Worm (Caenorhabditis elegans) whole organism, L3 larva: Measurements from ENCODE around the gene nhr-159.

Source experiments
- R02D3.7 ChIP-seq: fragments of 150-350 bp; optimal IDR thresholded peaks from 2 replicates; lab custom pipeline; 2014; ENCODE audit warnings: missing biosample characterization, missing genetic modification characterization
- ZK546.5 ChIP-seq: sonication (generic microtip); optimal IDR thresholded peaks from 2 replicates; lab custom pipeline; 2017; ENCODE audit warnings: missing biosample characterization, missing genetic modification characterization
- ama-1 ChIP-seq: fragments of 150-350 bp; optimal IDR thresholded peaks from 2 replicates; lab custom pipeline; 2018
- ceh-16 ChIP-seq: sonication (generic microtip); optimal IDR thresholded peaks from 2 replicates; lab custom pipeline; 2017; ENCODE audit warnings: missing biosample characterization, missing genetic modification characterization
- ceh-28 ChIP-seq: fragments of 150-350 bp; optimal IDR thresholded peaks from 2 replicates; lab custom pipeline; 2014; ENCODE audit warnings: missing biosample characterization, missing genetic modification reagents, missing genetic modification characterization
- ceh-82 ChIP-seq: fragments of 150-350 bp; optimal IDR thresholded peaks from 2 replicates; lab custom pipeline; 2014; ENCODE audit warnings: missing biosample characterization, missing genetic modification characterization
- daf-12 ChIP-seq: fragments of 150-350 bp; optimal IDR thresholded peaks from 2 replicates; lab custom pipeline; 2014; ENCODE audit warnings: missing biosample characterization, missing genetic modification reagents, missing genetic modification characterization
- egl-27 ChIP-seq: sonication (generic microtip); optimal IDR thresholded peaks from 4 replicates; lab custom pipeline; 2017; ENCODE audit warnings: missing biosample characterization, missing genetic modification reagents, missing genetic modification characterization
- egl-5 ChIP-seq: fragments of 150-350 bp; optimal IDR thresholded peaks from 2 replicates; lab custom pipeline; 2017; ENCODE audit warnings: missing biosample characterization, missing genetic modification reagents, missing genetic modification characterization, inconsistent platforms
- elt-1 ChIP-seq: fragments of 150-350 bp; optimal IDR thresholded peaks from 2 replicates; lab custom pipeline; 2014; ENCODE audit warnings: missing biosample characterization, missing genetic modification characterization
- elt-2 ChIP-seq: sonication (generic microtip); optimal IDR thresholded peaks from 2 replicates; lab custom pipeline; 2016; ENCODE audit warnings: missing genetic modification reagents, mild to moderate bottlenecking, missing genetic modification characterization, missing compliant biosample characterization
- elt-3 ChIP-seq, 3 experiments: fragments of 150-350 bp in 1 of 3; sonication (generic microtip) in 2 of 3; optimal IDR thresholded peaks; 2 replicates in 2 of 3; 4 replicates in 1 of 3; lab custom pipeline; 2014 to 2017; ENCODE audit warnings: missing biosample characterization in 3 of 3, missing genetic modification characterization in 3 of 3
- eor-1 ChIP-seq, 2 experiments: fragments of 150-350 bp; optimal IDR thresholded peaks; 2 replicates each; lab custom pipeline; 2014 to 2018; ENCODE audit warnings: missing biosample characterization in 2 of 2, missing genetic modification characterization in 2 of 2
- jun-1 ChIP-seq: fragments of 150-350 bp; optimal IDR thresholded peaks from 2 replicates; lab custom pipeline; 2014; ENCODE audit warnings: missing biosample characterization, missing genetic modification reagents, missing genetic modification characterization
- mml-1 ChIP-seq: fragments of 150-350 bp; sonication (generic microtip); optimal IDR thresholded peaks from 3 replicates; lab custom pipeline; 2014; ENCODE audit warnings: missing biosample characterization, missing genetic modification characterization
- nfya-1 ChIP-seq: sonication (generic microtip); optimal IDR thresholded peaks from 2 replicates; lab custom pipeline; 2017; ENCODE audit warnings: missing genetic modification characterization, mild to moderate bottlenecking, missing compliant biosample characterization, antibody characterized with exemption, moderate library complexity; ENCODE audit not compliant: insufficient read depth
- nhr-11 ChIP-seq: fragments of 150-350 bp; optimal IDR thresholded peaks from 2 replicates; lab custom pipeline; 2014; ENCODE audit warnings: missing biosample characterization, missing genetic modification characterization
- nhr-23 ChIP-seq: fragments of 150-350 bp; optimal IDR thresholded peaks from 2 replicates; lab custom pipeline; 2014; ENCODE audit warnings: missing biosample characterization, missing genetic modification reagents, missing genetic modification characterization
- nhr-237 ChIP-seq: fragments of 150-350 bp; optimal IDR thresholded peaks from 2 replicates; lab custom pipeline; 2014; ENCODE audit warnings: missing biosample characterization, missing genetic modification characterization
- nhr-25 ChIP-seq: sonication (generic microtip); optimal IDR thresholded peaks from 2 replicates; lab custom pipeline; 2017; ENCODE audit warnings: missing biosample characterization, missing genetic modification characterization
- nhr-28 ChIP-seq: fragments of 150-350 bp; optimal IDR thresholded peaks from 2 replicates; lab custom pipeline; 2014; ENCODE audit warnings: missing biosample characterization, missing genetic modification characterization
- nhr-43 ChIP-seq: sonication (generic microtip); optimal IDR thresholded peaks from 2 replicates; lab custom pipeline; 2016; ENCODE audit warnings: mild to moderate bottlenecking, missing genetic modification characterization, missing compliant biosample characterization; ENCODE audit not compliant: poor library complexity, severe bottlenecking
- nhr-67 ChIP-seq: fragments of 150-350 bp; optimal IDR thresholded peaks from 2 replicates; lab custom pipeline; 2014; ENCODE audit warnings: missing biosample characterization, missing genetic modification characterization
- nhr-76 ChIP-seq: fragments of 150-350 bp; sonication (generic microtip); optimal IDR thresholded peaks from 5 replicates; lab custom pipeline; 2014; ENCODE audit warnings: missing biosample characterization, missing genetic modification characterization
- nhr-77 ChIP-seq: fragments of 150-350 bp; optimal IDR thresholded peaks from 2 replicates; lab custom pipeline; 2014; ENCODE audit warnings: missing biosample characterization, missing genetic modification characterization
- pha-4 ChIP-seq: fragments of 150-350 bp; optimal IDR thresholded peaks from 2 replicates; lab custom pipeline; 2014; ENCODE audit warnings: missing biosample characterization, missing genetic modification reagents, missing genetic modification characterization
- pqm-1 ChIP-seq: fragments of 150-350 bp; optimal IDR thresholded peaks from 2 replicates; lab custom pipeline; 2017; ENCODE audit warnings: missing biosample characterization, missing genetic modification characterization, inconsistent platforms
- sea-2 ChIP-seq: fragments of 150-350 bp; sonication (generic microtip); optimal IDR thresholded peaks from 4 replicates; lab custom pipeline; 2014; ENCODE audit warnings: missing biosample characterization, missing genetic modification reagents, missing genetic modification characterization
- snpc-4 ChIP-seq: fragments of 150-350 bp; optimal IDR thresholded peaks from 2 replicates; lab custom pipeline; 2014; ENCODE audit warnings: missing biosample characterization, missing genetic modification characterization
- tbx-2 ChIP-seq: sonication (generic microtip); optimal IDR thresholded peaks from 2 replicates; lab custom pipeline; 2016; ENCODE audit warnings: mild to moderate bottlenecking, missing genetic modification characterization, missing compliant biosample characterization
- unc-39 ChIP-seq: sonication (generic microtip); optimal IDR thresholded peaks from 4 replicates; lab custom pipeline; 2017; ENCODE audit warnings: missing biosample characterization, missing genetic modification characterization
- unc-62 ChIP-seq: fragments of 150-350 bp; sonication (generic microtip); optimal IDR thresholded peaks from 4 replicates; lab custom pipeline; 2014; ENCODE audit warnings: missing biosample characterization, missing genetic modification reagents, missing genetic modification characterization
- ztf-4 ChIP-seq: fragments of 150-350 bp; optimal IDR thresholded peaks from 2 replicates; lab custom pipeline; 2014; ENCODE audit warnings: missing biosample characterization, missing genetic modification characterization

Gene nhr-159

DNA sequence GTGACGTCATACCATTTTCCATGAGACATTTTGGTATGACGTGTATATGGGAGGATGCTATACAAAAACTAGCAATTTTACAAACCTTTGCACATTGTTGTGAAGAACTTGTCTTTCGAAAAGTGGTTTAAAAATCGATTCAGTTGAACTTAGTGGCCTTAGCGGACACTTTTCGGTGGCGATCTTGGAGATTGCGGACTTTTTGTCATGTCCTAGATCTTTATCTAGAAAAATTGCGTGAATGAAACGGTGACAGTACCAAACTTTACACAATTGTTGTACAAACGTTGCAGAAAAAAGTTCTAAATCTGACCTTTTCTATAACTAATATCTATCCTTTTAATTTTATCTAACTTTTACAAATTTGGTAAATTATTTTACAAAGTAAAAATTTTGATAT lies 12.8 kb downstream of the nhr-159 start:
- TF ChIP-seq nhr-25 (peak; percentile 42), tbx-2 (tag; lab: Kevin White, UChicago) (no peak), eor-1 (tag; optimal IDR thresholded peaks at IDR 0.05; lab: Kevin White, UChicago) (no peak), elt-1 (peak; percentile 58), nhr-23 (no peak)

DNA sequence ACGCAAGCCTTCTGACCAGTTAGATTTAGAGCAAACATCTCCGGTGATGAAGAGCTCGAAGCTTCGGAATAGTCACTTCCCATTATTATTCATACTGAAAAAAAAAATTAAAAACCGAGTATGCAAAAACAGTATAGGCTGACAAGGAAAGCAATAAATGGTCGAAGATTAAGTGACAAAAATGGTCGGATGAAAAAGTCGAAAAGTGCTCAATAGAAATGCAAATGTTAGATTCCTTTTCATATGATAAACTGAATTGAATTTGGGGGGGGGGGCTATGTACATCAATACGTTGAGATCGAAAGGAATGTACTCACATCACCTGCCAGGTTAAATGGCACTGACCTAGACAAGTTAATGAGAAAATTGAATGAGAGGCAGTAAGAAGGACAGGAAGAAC lies 15.3 kb downstream of the nhr-159 start, which contains the start of gene nhr-187:
Gene nhr-187, minus strand, starts transcription at position 101 of the 400 bp plus-strand sequence.
- TF ChIP-seq nhr-43 (no peak), eor-1 (tag; optimal IDR thresholded peaks at IDR 0.05; lab: Kevin White, UChicago) (no peak), unc-62 (GFP tag; lab: Kevin White, UChicago) (no peak), daf-12 (tag; lab: Kevin White, UChicago) (no peak), nhr-76 (tag; lab: Kevin White, UChicago) (no peak), unc-39 (tag; lab: Kevin White, UChicago) (no peak), ama-1 (no peak), snpc-4 (tag; lab: Kevin White, UChicago) (no peak), nhr-67 (tag; lab: Kevin White, UChicago) (no peak), elt-3 (tag; optimal IDR thresholded peaks at IDR 0.05; lab: Kevin White, UChicago) (no peak), ztf-4 (tag; lab: Kevin White, UChicago) (no peak), egl-27 (tag; lab: Kevin White, UChicago) (no peak), jun-1 (no peak), ceh-16 (tag; lab: Kevin White, UChicago) (no peak), nhr-25 (no peak), nhr-23 (no peak)
- TF ChIP-seq, all 47 proteins: peak for 0

DNA sequence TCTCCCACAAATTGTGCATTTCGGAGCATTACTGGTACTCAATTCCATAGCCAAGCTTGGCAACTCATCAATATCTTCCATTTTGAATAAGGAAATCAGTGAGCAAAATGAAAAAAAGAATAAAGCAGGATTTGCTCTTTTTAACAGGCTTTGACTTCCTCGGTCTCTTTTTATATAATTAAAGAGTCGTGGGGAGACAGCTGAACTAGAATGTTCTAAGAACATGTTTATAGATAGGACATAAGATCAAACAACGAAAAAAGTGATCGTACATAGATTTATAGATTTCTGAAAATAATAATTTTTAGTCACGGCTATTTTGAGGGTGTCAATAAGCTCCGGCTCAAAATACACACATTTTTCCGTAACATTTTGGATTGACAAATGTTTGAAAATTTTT lies 18.0 kb downstream of the nhr-159 start, which contains the start of gene nhr-189:
Gene nhr-189, minus strand, starts transcription at position 121 of the 400 bp plus-strand sequence.
- TF ChIP-seq nhr-11 (no peak), sea-2 (GFP tag; lab: Kevin White, UChicago) (no peak), unc-62 (GFP tag; lab: Kevin White, UChicago) (no peak), ztf-4 (tag; lab: Kevin White, UChicago) (no peak)

DNA sequence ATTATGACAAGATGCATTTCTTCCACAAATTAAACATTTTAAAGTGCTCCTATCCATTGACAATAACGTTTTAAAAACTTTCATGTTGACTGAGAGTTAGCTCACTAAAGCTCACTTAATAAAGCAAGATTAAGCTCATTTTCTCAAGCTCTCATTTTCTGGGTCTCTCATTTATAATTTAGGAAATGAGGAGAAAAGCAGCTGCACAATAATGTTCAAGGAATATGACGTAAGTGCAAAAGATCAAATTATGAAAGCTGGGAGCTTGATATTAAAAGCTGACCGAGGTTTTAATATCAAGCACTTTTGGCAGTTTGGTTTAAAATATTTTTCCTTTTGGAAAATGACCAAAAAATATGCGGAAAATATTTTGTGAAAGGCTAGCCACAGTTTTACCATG lies 20.3 kb downstream of the nhr-159 start, which contains the start of gene nhr-188:
Gene nhr-188, minus strand, starts transcription at position 84 of the 400 bp plus-strand sequence.
- peak; percentile 4 for TF ChIP-seq nhr-11
- no peak for TF ChIP-seq nhr-23
- no peak for TF ChIP-seq ceh-28 (tag; lab: Kevin White, UChicago)
- TF ChIP-seq elt-1: no peak

DNA sequence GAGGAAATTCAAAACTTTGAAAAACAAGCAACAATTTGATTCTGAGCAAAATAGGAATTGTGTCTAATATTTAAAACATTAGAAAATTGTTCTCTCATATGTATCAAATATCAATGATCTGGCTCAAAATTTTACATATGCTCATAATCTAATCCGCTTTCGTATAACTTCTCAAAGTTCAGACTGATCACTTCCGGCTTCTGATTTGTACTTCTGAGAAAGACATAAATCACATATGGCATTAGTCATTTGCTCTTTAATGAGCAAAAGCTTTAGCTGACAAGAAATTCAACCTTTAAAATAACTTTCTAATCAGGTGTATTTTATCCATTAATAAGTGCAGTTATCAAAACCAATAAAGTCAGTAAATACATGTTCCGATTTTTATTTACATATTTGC lies 22.2 kb downstream of the nhr-159 start:
- TF ChIP-seq egl-5 (no peak), R02D3.7 (no peak), unc-62 (GFP tag; lab: Kevin White, UChicago) (no peak), ceh-82 (tag; lab: Kevin White, UChicago) (no peak), mml-1 (tag; lab: Kevin White, UChicago) (no peak), ama-1 (no peak), nhr-25 (no peak), nhr-237 (tag; lab: Kevin White, UChicago) (no peak), ceh-28 (tag; lab: Kevin White, UChicago) (no peak), nfya-1 (tag; lab: Kevin White, UChicago) (no peak), ZK546.5 (tag; lab: Kevin White, UChicago) (no peak), nhr-23 (no peak), nhr-77 (tag; lab: Kevin White, UChicago) (no peak)

DNA sequence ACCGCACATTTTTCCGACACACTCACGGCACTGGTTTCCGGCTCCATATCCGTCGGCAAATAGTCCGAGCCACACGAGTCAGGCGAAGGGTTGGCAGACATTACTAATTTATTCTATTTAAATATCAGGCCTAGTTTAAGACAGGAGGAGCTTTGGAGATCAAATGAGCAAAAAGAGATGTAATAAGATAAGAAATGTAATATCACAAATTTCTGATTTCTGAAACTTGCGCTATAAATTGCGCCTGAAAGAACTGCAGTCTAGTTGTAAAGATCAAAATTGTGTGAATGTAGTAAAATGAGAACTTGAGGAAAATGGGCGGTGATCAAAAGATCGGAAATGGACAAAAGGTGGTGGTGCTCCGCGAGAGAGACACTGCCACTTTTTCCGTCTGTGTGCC lies 23.3 kb downstream of the nhr-159 start, which contains the start of gene nhr-186:
Gene nhr-186, minus strand, starts transcription at position 101 of the 400 bp plus-strand sequence.
- TF ChIP-seq elt-1 (no peak), R02D3.7 (no peak), nhr-28 (tag; lab: Kevin White, UChicago) (no peak), egl-27 (tag; lab: Kevin White, UChicago) (no peak)

DNA sequence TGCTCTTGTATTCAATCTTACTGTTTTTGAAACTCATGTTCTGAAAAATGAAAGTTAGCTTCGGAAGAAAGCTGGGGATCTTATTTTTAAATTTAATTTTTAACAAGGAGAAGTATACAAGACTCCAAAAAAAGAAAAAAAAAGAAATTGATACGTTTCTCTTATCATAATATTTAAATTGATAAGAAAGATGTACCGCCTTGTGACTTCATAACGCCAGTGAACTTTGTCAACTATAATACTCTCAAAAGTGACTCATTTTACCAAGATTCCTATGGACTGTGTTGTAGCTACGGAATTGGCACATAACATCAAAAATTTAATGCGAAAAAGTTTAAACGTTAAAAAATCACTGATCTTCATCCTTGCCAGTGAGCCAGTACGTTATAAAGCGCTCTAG lies 26.4 kb downstream of the nhr-159 start:
- peak; percentile 79 for TF ChIP-seq pqm-1 (tag; lab: Kevin White, UChicago)
- TF ChIP-seq pha-4: peak; percentile 19
- TF ChIP-seq unc-39 (tag; lab: Kevin White, UChicago): no peak
- TF ChIP-seq elt-2 (tag; lab: Kevin White, UChicago): peak; percentile 81
- TF ChIP-seq jun-1: peak; percentile 26
